Worm (Caenorhabditis elegans) whole organism, L4/young adult: ENCODE data around the gene C40H5.2.

Source experiments
- W03F9.2 ChIP-seq: fragments of 150-350 bp; optimal IDR thresholded peaks from 2 replicates; lab custom pipeline; 2014; ENCODE audit warnings: missing biosample characterization, missing genetic modification characterization
- dao-5 ChIP-seq: sonication (generic microtip); optimal IDR thresholded peaks from 2 replicates; lab custom pipeline; 2016; ENCODE audit warnings: missing genotype, missing genetic modification characterization, moderate library complexity, missing compliant biosample characterization
- him-1 ChIP-seq: sonication (generic microtip); optimal IDR thresholded peaks from 2 replicates; lab custom pipeline; 2016; ENCODE audit warnings: missing genotype, missing genetic modification reagents, missing genetic modification characterization, missing compliant biosample characterization

ce11 chrX:11700263-11700662, 45.6 kb upstream of the C40H5.2 start, which contains the start of gene C44C10.15:
- TF ChIP-seq W03F9.2 (tag; lab: Kevin White, UChicago), result no peak
- no peak for TF ChIP-seq him-1 (tag; lab: Kevin White, UChicago)
- TF ChIP-seq dao-5 (tag; lab: Kevin White, UChicago), result no peak
